Worm (Caenorhabditis elegans) whole organism, L1 larva: ENCODE results near the gene Y39F10A.3.

Experiments
- C04F5.9 ChIP-seq: sonication (generic microtip); optimal IDR thresholded peaks from 2 replicates; lab custom pipeline; 2016; ENCODE audit warnings: missing genetic modification characterization, missing compliant biosample characterization
- C34B4.2 ChIP-seq: sonication (generic microtip); optimal IDR thresholded peaks from 2 replicates; lab custom pipeline; 2017; ENCODE audit warnings: mild to moderate bottlenecking, missing genetic modification characterization, missing compliant biosample characterization
- F16B12.6 ChIP-seq: fragments of 150-350 bp; optimal IDR thresholded peaks from 2 replicates; lab custom pipeline; 2014; ENCODE audit warnings: missing biosample characterization, missing genetic modification characterization
- aly-2 ChIP-seq: fragments of 150-350 bp; optimal IDR thresholded peaks from 2 replicates; lab custom pipeline; 2014; ENCODE audit warnings: missing biosample characterization, missing genetic modification characterization
- ceh-82 ChIP-seq, 3 experiments: fragments of 150-350 bp in 1 of 3; sonication (generic microtip) in 2 of 3; optimal IDR thresholded peaks; 2 replicates each; lab custom pipeline; 2014 to 2017; ENCODE audit warnings: missing biosample characterization in 3 of 3, missing genetic modification characterization in 3 of 3
- ceh-88 ChIP-seq: fragments of 200-800 bp; sonication (Bioruptor generic); IDR thresholded peaks from 2 replicates; pipeline ENCODE4 v1.3.6; 2022; ENCODE audit warnings: missing genetic modification characterization, missing compliant biosample characterization
- ceh-90 ChIP-seq: sonication (generic microtip); optimal IDR thresholded peaks from 2 replicates; lab custom pipeline; 2016; ENCODE audit warnings: missing genetic modification characterization, missing compliant biosample characterization
- ces-1 ChIP-seq: fragments of 150-350 bp; optimal IDR thresholded peaks from 2 replicates; lab custom pipeline; 2014; ENCODE audit warnings: missing biosample characterization, missing genetic modification reagents, missing genetic modification characterization
- dpl-1 ChIP-seq, 3 experiments: fragments of 150-350 bp in 2 of 3; sonication (generic microtip) in 1 of 3; optimal IDR thresholded peaks; 2 replicates each; lab custom pipeline; 2014 to 2017; ENCODE audit warnings: missing biosample characterization in 3 of 3, missing genetic modification characterization in 3 of 3, missing genetic modification reagents in 3 of 3
- dsc-1 ChIP-seq: sonication (generic microtip); optimal IDR thresholded peaks from 2 replicates; lab custom pipeline; 2016; ENCODE audit warnings: mild to moderate bottlenecking, missing genetic modification characterization, missing compliant biosample characterization
- efl-1 ChIP-seq, 4 experiments: fragments of 150-350 bp; optimal IDR thresholded peaks in 3 of 4; peaks in 1 of 4; 1 replicate in 1 of 4; 2 replicates in 3 of 4; lab custom pipeline; 2014; ENCODE audit warnings: missing biosample characterization in 2 of 4, missing genetic modification characterization in 2 of 4, missing genetic modification reagents in 2 of 4
- efl-3 ChIP-seq: fragments of 200-800 bp; sonication (Bioruptor generic); optimal IDR thresholded peaks from 2 replicates; lab custom pipeline; 2018; ENCODE audit warnings: mild to moderate bottlenecking, missing genetic modification characterization, missing compliant biosample characterization
- egl-13 ChIP-seq: sonication (generic microtip); optimal IDR thresholded peaks from 2 replicates; lab custom pipeline; 2016; ENCODE audit warnings: missing genotype, missing genetic modification reagents, missing genetic modification characterization, missing compliant biosample characterization
- elt-2 ChIP-seq: sonication (generic microtip); optimal IDR thresholded peaks from 2 replicates; lab custom pipeline; 2016; ENCODE audit warnings: missing genetic modification characterization, mild to moderate bottlenecking, inconsistent platforms, missing compliant biosample characterization, missing genetic modification reagents
- ets-5 ChIP-seq: fragments of 200-800 bp; sonication (Bioruptor generic); IDR thresholded peaks from 2 replicates; pipeline ENCODE4 v1.3.6; 2022; ENCODE audit warnings: missing genetic modification characterization, missing compliant biosample characterization
- fkh-10 ChIP-seq: sonication (generic microtip); optimal IDR thresholded peaks from 2 replicates; lab custom pipeline; 2017; ENCODE audit warnings: missing biosample characterization, missing genetic modification reagents, missing genetic modification characterization
- fkh-8 ChIP-seq: sonication (generic microtip); optimal IDR thresholded peaks from 2 replicates; lab custom pipeline; 2016; ENCODE audit warnings: mild to moderate bottlenecking, missing genetic modification characterization, missing compliant biosample characterization
- fos-1 ChIP-seq: fragments of 150-350 bp; optimal IDR thresholded peaks from 2 replicates; lab custom pipeline; 2014; ENCODE audit warnings: missing biosample characterization, missing genetic modification characterization
- grh-1 ChIP-seq: fragments of 200-800 bp; sonication (Bioruptor generic); IDR thresholded peaks from 2 replicates; pipeline ENCODE4 v1.3.6; 2022; ENCODE audit warnings: missing genetic modification reagents, missing genetic modification characterization, missing compliant biosample characterization
- hlh-17 ChIP-seq: fragments of 200-800 bp; sonication (Bioruptor generic); optimal IDR thresholded peaks from 2 replicates; lab custom pipeline; 2018; ENCODE audit warnings: missing genetic modification characterization, mild to moderate bottlenecking, missing compliant biosample characterization, moderate library complexity, borderline replicate concordance
- hpl-2 ChIP-seq: fragments of 150-350 bp; optimal IDR thresholded peaks from 2 replicates; lab custom pipeline; 2014; ENCODE audit warnings: missing biosample characterization, missing genetic modification reagents, missing genetic modification characterization
- irx-1 ChIP-seq: sonication (generic microtip); optimal IDR thresholded peaks from 2 replicates; lab custom pipeline; 2016; ENCODE audit warnings: missing genetic modification characterization, missing compliant biosample characterization
- lin-13 ChIP-seq: fragments of 150-350 bp; optimal IDR thresholded peaks from 2 replicates; lab custom pipeline; 2014; ENCODE audit warnings: missing biosample characterization, missing genetic modification reagents, missing genetic modification characterization
- lin-14 ChIP-seq: fragments of 200-800 bp; sonication (Bioruptor generic); optimal IDR thresholded peaks from 2 replicates; lab custom pipeline; 2018; ENCODE audit warnings: mild to moderate bottlenecking, missing genetic modification characterization, moderate library complexity, missing compliant biosample characterization
- lin-35 ChIP-seq, 2 experiments: fragments of 150-350 bp; optimal IDR thresholded peaks; 2 replicates each; lab custom pipeline; 2014; ENCODE audit warnings: missing biosample characterization in 2 of 2, missing genetic modification characterization in 2 of 2, missing genetic modification reagents in 2 of 2
- lsy-2 ChIP-seq, 2 experiments: fragments of 150-350 bp; optimal IDR thresholded peaks; 2 replicates each; lab custom pipeline; 2014; ENCODE audit warnings: missing biosample characterization in 2 of 2, missing genetic modification characterization in 2 of 2
- mab-9 ChIP-seq: fragments of 200-800 bp; sonication (Bioruptor generic); IDR thresholded peaks from 2 replicates; pipeline ENCODE4 v1.3.6; 2022; ENCODE audit warnings: missing genetic modification reagents, missing genetic modification characterization, missing compliant biosample characterization
- mep-1 ChIP-seq: fragments of 150-350 bp; optimal IDR thresholded peaks from 2 replicates; lab custom pipeline; 2014; ENCODE audit warnings: missing biosample characterization, missing genetic modification characterization
- nhr-237 ChIP-seq: fragments of 150-350 bp; optimal IDR thresholded peaks from 2 replicates; lab custom pipeline; 2014; ENCODE audit warnings: missing biosample characterization, missing genetic modification characterization
- nhr-28 ChIP-seq: fragments of 150-350 bp; optimal IDR thresholded peaks from 2 replicates; lab custom pipeline; 2014; ENCODE audit warnings: missing biosample characterization, missing genetic modification characterization
- nhr-47 ChIP-seq: sonication (generic microtip); optimal IDR thresholded peaks from 2 replicates; lab custom pipeline; 2016; ENCODE audit warnings: mild to moderate bottlenecking, missing genetic modification characterization, moderate library complexity, missing compliant biosample characterization
- nhr-71 ChIP-seq: sonication (generic microtip); optimal IDR thresholded peaks from 2 replicates; lab custom pipeline; 2016; ENCODE audit warnings: mild to moderate bottlenecking, missing genetic modification characterization, moderate library complexity, missing compliant biosample characterization
- nhr-77 ChIP-seq: fragments of 150-350 bp; optimal IDR thresholded peaks from 2 replicates; lab custom pipeline; 2014; ENCODE audit warnings: missing biosample characterization, missing genetic modification characterization
- nhr-84 ChIP-seq: sonication (generic microtip); optimal IDR thresholded peaks from 2 replicates; lab custom pipeline; 2017; ENCODE audit warnings: missing biosample characterization, missing genetic modification characterization
- pag-3 ChIP-seq: sonication (generic microtip); optimal IDR thresholded peaks from 2 replicates; lab custom pipeline; 2017; ENCODE audit warnings: missing genetic modification characterization, mild to moderate bottlenecking, missing compliant biosample characterization, antibody characterized with exemption, borderline replicate concordance; ENCODE audit not compliant: insufficient read depth
- pax-3 ChIP-seq: fragments of 200-800 bp; sonication (Bioruptor generic); optimal IDR thresholded peaks from 2 replicates; lab custom pipeline; 2018; ENCODE audit warnings: mild to moderate bottlenecking, missing genetic modification characterization, moderate library complexity, missing compliant biosample characterization
- pqm-1 ChIP-seq: sonication (generic microtip); optimal IDR thresholded peaks from 3 replicates; lab custom pipeline; 2017; ENCODE audit warnings: missing biosample characterization, missing genetic modification characterization
- rnt-1 ChIP-seq: sonication (generic microtip); optimal IDR thresholded peaks from 2 replicates; lab custom pipeline; 2016; ENCODE audit warnings: mild to moderate bottlenecking, missing genetic modification characterization, moderate library complexity, missing compliant biosample characterization
- skn-1 ChIP-seq: fragments of 150-350 bp; optimal IDR thresholded peaks from 2 replicates; lab custom pipeline; 2014; ENCODE audit warnings: missing biosample characterization, missing genetic modification characterization
- snu-23 ChIP-seq: sonication (generic microtip); optimal IDR thresholded peaks from 2 replicates; lab custom pipeline; 2016; ENCODE audit warnings: missing genetic modification characterization, missing compliant biosample characterization
- sox-4 ChIP-seq: sonication (generic microtip); optimal IDR thresholded peaks from 2 replicates; lab custom pipeline; 2016; ENCODE audit warnings: missing genetic modification characterization, missing compliant biosample characterization
- swsn-7 ChIP-seq: sonication (generic microtip); optimal IDR thresholded peaks from 2 replicates; lab custom pipeline; 2016; ENCODE audit warnings: missing genetic modification characterization, missing compliant biosample characterization
- tbx-2 ChIP-seq: sonication (generic microtip); optimal IDR thresholded peaks from 2 replicates; lab custom pipeline; 2016; ENCODE audit warnings: missing genetic modification characterization, missing compliant biosample characterization
- unc-30 ChIP-seq: sonication (generic microtip); optimal IDR thresholded peaks from 2 replicates; lab custom pipeline; 2017; ENCODE audit warnings: missing biosample characterization, missing genetic modification characterization
- unc-86 ChIP-seq: sonication (generic microtip); optimal IDR thresholded peaks from 2 replicates; lab custom pipeline; 2016; ENCODE audit warnings: missing genetic modification characterization, missing compliant biosample characterization
- xbp-1 ChIP-seq: sonication (generic microtip); optimal IDR thresholded peaks from 2 replicates; lab custom pipeline; 2016; ENCODE audit warnings: missing genetic modification characterization, missing compliant biosample characterization
- zag-1 ChIP-seq: fragments of 150-350 bp; optimal IDR thresholded peaks from 2 replicates; lab custom pipeline; 2014; ENCODE audit warnings: missing biosample characterization, missing genetic modification characterization
- zip-4 ChIP-seq: fragments of 200-800 bp; sonication (Bioruptor generic); optimal IDR thresholded peaks from 2 replicates; lab custom pipeline; 2018; ENCODE audit warnings: mild to moderate bottlenecking, missing genetic modification characterization, moderate library complexity, missing compliant biosample characterization
- ztf-11 ChIP-seq, 2 experiments: sonication (generic microtip); optimal IDR thresholded peaks; 2 replicates each; lab custom pipeline; 2016 to 2017; ENCODE audit warnings: missing genetic modification characterization in 2 of 2, missing biosample characterization in 1 of 2, missing compliant biosample characterization in 1 of 2
- ztf-4 ChIP-seq: fragments of 150-350 bp; optimal IDR thresholded peaks from 2 replicates; lab custom pipeline; 2014; ENCODE audit warnings: missing biosample characterization, missing genetic modification characterization

Y39F10A.3 gene

ce11 chrII:760276-760675 lies 22.5 kb downstream of the Y39F10A.3 start:
- no peak for TF ChIP-seq ces-1 (GFP tag; lab: Kevin White, UChicago)
- no peak for TF ChIP-seq nhr-28 (tag; lab: Kevin White, UChicago)
- TF ChIP-seq mab-9 (GFP tag; lab: Robert Waterston, UW), result no peak
- TF ChIP-seq tbx-2, result no peak
- no peak for TF ChIP-seq C34B4.2 (tag; lab: Kevin White, UChicago)
- no peak for TF ChIP-seq zip-4
- TF ChIP-seq aly-2 (tag; lab: Kevin White, UChicago), result no peak
- no peak for TF ChIP-seq nhr-71 (tag; lab: Kevin White, UChicago)
- TF ChIP-seq unc-86 (tag; lab: Kevin White, UChicago), result no peak
- TF ChIP-seq lin-13 (GFP tag; lab: Kevin White, UChicago), result no peak
- no peak for TF ChIP-seq ceh-90 (tag; lab: Kevin White, UChicago)
- no peak for TF ChIP-seq nhr-77 (tag; lab: Kevin White, UChicago)
- no peak for TF ChIP-seq sox-4
- TF ChIP-seq ets-5 (GFP tag; lab: Robert Waterston, UW), result no peak
- TF ChIP-seq grh-1 (GFP tag; lab: Robert Waterston, UW), result no peak
- no peak for TF ChIP-seq F16B12.6 (tag; lab: Kevin White, UChicago)
- no peak for TF ChIP-seq hlh-17 (GFP tag; lab: Kevin White, UChicago)

ce11 chrII:759788-760187 lies 23.0 kb downstream of the Y39F10A.3 start:
- peak; percentile 54 for TF ChIP-seq snu-23 (GFP tag; lab: Kevin White, UChicago)
- no peak for TF ChIP-seq irx-1 (tag; lab: Kevin White, UChicago)
- no peak for TF ChIP-seq nhr-237 (tag; lab: Kevin White, UChicago)
- TF ChIP-seq pax-3, result no peak
- no peak for TF ChIP-seq ceh-88
- no peak for TF ChIP-seq C04F5.9 (tag; lab: Kevin White, UChicago)
- TF ChIP-seq hpl-2, result no peak
- TF ChIP-seq nhr-84 (tag; lab: Kevin White, UChicago), result no peak
- peak; percentile 27 for TF ChIP-seq tbx-2
- TF ChIP-seq ztf-4 (tag; lab: Kevin White, UChicago), result no peak
- TF ChIP-seq elt-2, result no peak
- TF ChIP-seq mep-1 (tag; lab: Kevin White, UChicago), result peak; percentile 33
- TF ChIP-seq efl-1 (optimal IDR thresholded peaks at IDR 0.05; lab: Kevin White, UChicago), result peak; percentile 33 to 35
- peak in 1 of 2 experiments; percentile 81 for TF ChIP-seq efl-1 (GFP tag; optimal IDR thresholded peaks at IDR 0.05 in 1 of 2; lab: Kevin White, UChicago)
- peak; percentile 45 for TF ChIP-seq skn-1 (tag; lab: Kevin White, UChicago)
- TF ChIP-seq fos-1, result peak; percentile 12
- peak; percentile 28 for TF ChIP-seq rnt-1
- TF ChIP-seq nhr-47 (tag; lab: Kevin White, UChicago), result peak; percentile 60
- TF ChIP-seq unc-30 (tag; lab: Kevin White, UChicago), result no peak
- TF ChIP-seq zag-1 (tag; lab: Kevin White, UChicago), result peak; percentile 60
- no peak for TF ChIP-seq ztf-11 (tag; optimal IDR thresholded peaks at IDR 0.05; lab: Kevin White, UChicago)
- peak; percentile 36 to 60 (median 60) for TF ChIP-seq ceh-82 (tag; optimal IDR thresholded peaks at IDR 0.05; lab: Kevin White, UChicago)
- TF ChIP-seq dsc-1 (tag; lab: Kevin White, UChicago), result peak; percentile 78
- peak; percentile 85 for TF ChIP-seq lin-14
- no peak for TF ChIP-seq nhr-77 (tag; lab: Kevin White, UChicago)
- TF ChIP-seq mab-9 (GFP tag; lab: Robert Waterston, UW), result 0 out of 2 replicates have a peak, but pooled peaks have one; percentile 42
- TF ChIP-seq dpl-1 (GFP tag; optimal IDR thresholded peaks at IDR 0.05; lab: Kevin White, UChicago), result peak in 1 of 3 experiments; percentile 40
- no peak for TF ChIP-seq ces-1 (GFP tag; lab: Kevin White, UChicago)
- TF ChIP-seq xbp-1 (tag; lab: Kevin White, UChicago), result peak; percentile 41
- no peak for TF ChIP-seq pqm-1 (tag; lab: Kevin White, UChicago)
- TF ChIP-seq fkh-10 (GFP tag; lab: Kevin White, UChicago), result peak; percentile 61
- TF ChIP-seq lin-35 (GFP tag; optimal IDR thresholded peaks at IDR 0.05; lab: Kevin White, UChicago), result peak in 1 of 2 experiments; percentile 38
- TF ChIP-seq pag-3 (tag; lab: Kevin White, UChicago), result no peak
- TF ChIP-seq egl-13, result peak; percentile 50
- TF ChIP-seq nhr-71 (tag; lab: Kevin White, UChicago), result peak; percentile 68
- peak; percentile 24 to 67 for TF ChIP-seq lsy-2 (tag; optimal IDR thresholded peaks at IDR 0.05; lab: Kevin White, UChicago)
- no peak for TF ChIP-seq efl-3 (GFP tag; lab: Kevin White, UChicago)
- TF ChIP-seq fkh-8 (tag; lab: Kevin White, UChicago), result peak; percentile 90
- peak; percentile 41 for TF ChIP-seq swsn-7 (tag; lab: Kevin White, UChicago)
- TF ChIP-seq unc-86 (tag; lab: Kevin White, UChicago), result peak; percentile 35
- TF ChIP-seq F16B12.6 (tag; lab: Kevin White, UChicago), result no peak
